Worm (Caenorhabditis elegans): ENCODE measurements around the gene clec-168.

The clec-168 gene

DNA sequence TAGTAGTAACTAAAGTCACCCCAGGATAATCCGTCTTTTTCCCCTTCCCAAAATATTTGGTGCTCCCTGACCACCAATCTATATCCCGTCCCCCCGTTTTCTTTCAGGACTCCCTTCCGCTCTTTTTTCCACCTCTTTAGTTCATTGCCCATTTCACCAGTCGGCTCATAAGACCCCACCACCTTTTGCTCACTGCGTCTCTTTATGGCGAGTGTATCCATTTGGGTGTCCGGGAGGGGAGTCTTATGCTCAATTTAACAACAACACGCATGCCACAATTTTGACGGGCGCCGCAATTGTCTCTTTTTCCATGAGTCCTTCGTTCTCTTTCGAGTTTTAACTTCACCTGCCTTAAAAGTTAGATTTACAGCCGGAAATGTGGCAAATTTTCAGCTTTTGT, 43.6 kb upstream of the clec-168 start:
- TF ChIP-seq pha-4 (tag; optimal IDR thresholded peaks at IDR 0.05) (no peak), ekl-4 (GFP tag; IDR thresholded peaks at IDR 0.05) (no peak), nhr-90 (tag; optimal IDR thresholded peaks at IDR 0.05) (no peak), attf-6 (GFP tag; IDR thresholded peaks at IDR 0.05) (no peak), attf-3 (GFP tag; conservative IDR thresholded peaks at IDR 0.05) (no peak), F37B4.10 (GFP tag; IDR thresholded peaks at IDR 0.05) (no peak), aptf-3 (GFP tag; IDR thresholded peaks at IDR 0.05) (no peak), F23B12.7 (tag; optimal IDR thresholded peaks at IDR 0.05; ENCODE audit: insufficient read depth) (no peak), hlh-26 (GFP tag; conservative IDR thresholded peaks at IDR 0.05) (no peak)

DNA sequence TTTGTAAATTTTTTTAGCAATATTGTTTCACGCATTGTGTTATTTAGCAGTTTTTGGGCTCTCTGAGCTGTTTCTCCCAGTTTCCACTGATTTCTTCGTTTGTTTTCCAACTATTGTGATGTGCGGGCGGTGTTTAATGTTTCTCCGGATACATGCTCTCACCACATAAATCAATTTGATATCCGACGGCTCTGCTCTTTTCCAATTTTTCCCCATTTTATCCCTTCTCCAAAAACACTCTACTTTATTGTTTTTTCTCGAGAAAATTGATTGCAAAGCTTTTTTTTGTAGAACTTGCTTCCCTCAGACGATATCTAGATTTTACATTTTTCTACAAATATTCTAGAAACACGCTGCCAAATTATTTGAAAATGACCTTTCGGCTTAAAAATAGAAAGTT, 41.2 kb upstream of the clec-168 start:
- no peak for TF ChIP-seq somi-1 (GFP tag; optimal IDR thresholded peaks at IDR 0.05)
- no peak for TF ChIP-seq fkh-3 (tag; optimal IDR thresholded peaks at IDR 0.05)
- TF ChIP-seq T07F8.4 (tag; optimal IDR thresholded peaks at IDR 0.05), result no peak
- no peak for TF ChIP-seq F37B4.10 (GFP tag; IDR thresholded peaks at IDR 0.05)
- no peak for TF ChIP-seq madf-6 (GFP tag; IDR thresholded peaks at IDR 0.05)
- no peak for TF ChIP-seq K11D2.4 (GFP tag; IDR thresholded peaks at IDR 0.05)
- TF ChIP-seq F49E8.2 (tag; optimal IDR thresholded peaks at IDR 0.05; ENCODE audit: insufficient read depth), result no peak
- TF ChIP-seq rpc-1 (optimal IDR thresholded peaks at IDR 0.05), result no peak
- no peak for TF ChIP-seq rpc-1 (tag; optimal IDR thresholded peaks at IDR 0.05)
- TF ChIP-seq ztf-6 (GFP tag; IDR thresholded peaks at IDR 0.05), result no peak
- no peak for TF ChIP-seq nfya-1 (tag; optimal IDR thresholded peaks at IDR 0.05; ENCODE audit: borderline replicate concordance, insufficient read depth)
- TF ChIP-seq Y53F4B.3 (GFP tag; IDR thresholded peaks at IDR 0.05), result no peak
- no peak for TF ChIP-seq F57A8.1 (GFP tag; optimal IDR thresholded peaks at IDR 0.05)
- TF ChIP-seq zfh-2 (GFP tag; conservative IDR thresholded peaks at IDR 0.05), result no peak
- TF ChIP-seq madf-8 (GFP tag; conservative IDR thresholded peaks at IDR 0.05), result no peak
- TF ChIP-seq snpc-3.4 (tag; optimal IDR thresholded peaks at IDR 0.05), result no peak
- TF ChIP-seq K12H6.12 (tag; optimal IDR thresholded peaks at IDR 0.05), result no peak
- TF ChIP-seq nfya-2 (GFP tag; IDR thresholded peaks at IDR 0.05), result no peak
- no peak for TF ChIP-seq hmg-20 (GFP tag; IDR thresholded peaks at IDR 0.05)
- no peak for TF ChIP-seq snpc-4 (GFP tag; optimal IDR thresholded peaks at IDR 0.05)
- TF ChIP-seq snpc-4 (tag; optimal IDR thresholded peaks at IDR 0.05), result no peak

DNA sequence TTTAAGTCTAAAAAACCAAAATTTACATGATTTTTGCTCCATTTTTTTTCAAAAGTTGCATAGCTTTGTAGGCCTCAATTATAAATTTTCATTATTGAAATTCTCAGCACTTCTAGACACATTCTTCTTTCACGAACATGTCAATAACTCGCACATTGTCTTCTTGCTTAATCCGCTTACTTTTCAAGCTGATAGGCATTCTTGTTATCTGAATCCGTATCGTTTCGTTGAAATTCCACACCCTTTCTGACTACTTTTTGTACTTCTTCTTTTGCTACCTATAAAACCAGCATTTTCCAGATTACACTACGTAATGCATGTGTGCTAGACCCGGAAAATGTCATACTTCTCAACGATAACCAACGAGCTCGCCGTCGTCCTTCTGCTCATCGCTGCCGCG, 40.5 kb upstream of the clec-168 start, which contains the start of gene W09G12.9:
TSS of gene W09G12.9 (plus strand) at position 301 of the 400 bp plus-strand sequence.
- peak; percentile 40 for TF ChIP-seq nhr-80 (tag; optimal IDR thresholded peaks at IDR 0.05)
- TF ChIP-seq T26A5.8 (tag; optimal IDR thresholded peaks at IDR 0.05), result no peak

ce11 chrIV:1221167-1221566, 35.6 kb upstream of the clec-168 start, which contains the start of gene W09G12.10:
W09G12.10 (minus strand) TSS chrIV:1221287.
- TF ChIP-seq dpl-1 (GFP tag; optimal IDR thresholded peaks at IDR 0.05), result no peak
- TF ChIP-seq egrh-3 (GFP tag; IDR thresholded peaks at IDR 0.05), result no peak
- no peak for TF ChIP-seq let-607 (tag; optimal IDR thresholded peaks at IDR 0.05)
- TF ChIP-seq zfh-2 (GFP tag; conservative IDR thresholded peaks at IDR 0.05), result no peak
- TF ChIP-seq ceh-40 (GFP tag; IDR thresholded peaks at IDR 0.05), result no peak
- peak; percentile 81 for TF ChIP-seq hmg-1.2 (GFP tag; IDR thresholded peaks at IDR 0.05)
- TF ChIP-seq ztf-18 (tag; optimal IDR thresholded peaks at IDR 0.05), result no peak
- TF ChIP-seq dpff-1 (tag; optimal IDR thresholded peaks at IDR 0.05), result no peak

All from whole organism, young adult.